Worm (Caenorhabditis elegans) whole organism, late embryonic: ENCODE results near the gene C33B4.2.

Experiments used
- C08G9.2 ChIP-seq: sonication (generic microtip); optimal IDR thresholded peaks from 2 replicates; lab custom pipeline; 2016; ENCODE audit warnings: mild to moderate bottlenecking, missing genetic modification characterization, moderate library complexity, missing compliant biosample characterization
- K02D7.2 ChIP-seq: sonication (generic microtip); optimal IDR thresholded peaks from 2 replicates; lab custom pipeline; 2017; ENCODE audit warnings: mild to moderate bottlenecking, missing genetic modification characterization, missing compliant biosample characterization
- K09A11.1 ChIP-seq: sonication (generic microtip); optimal IDR thresholded peaks from 2 replicates; lab custom pipeline; 2017; ENCODE audit warnings: antibody characterized with exemption, mild to moderate bottlenecking, missing genetic modification characterization, missing compliant biosample characterization; ENCODE audit not compliant: insufficient read depth
- T23F11.4 ChIP-seq: fragments of 200-800 bp; sonication (Bioruptor generic); optimal IDR thresholded peaks from 2 replicates; lab custom pipeline; 2018; ENCODE audit warnings: mild to moderate bottlenecking, missing genetic modification characterization, missing compliant biosample characterization
- Y22D7AL.16 ChIP-seq: sonication (generic microtip); optimal IDR thresholded peaks from 2 replicates; lab custom pipeline; 2016; ENCODE audit warnings: missing genetic modification characterization, missing compliant biosample characterization
- ama-1 ChIP-seq: fragments of 150-350 bp; optimal IDR thresholded peaks from 2 replicates; lab custom pipeline; 2014
- ceh-14 ChIP-seq: sonication (generic microtip); optimal IDR thresholded peaks from 2 replicates; lab custom pipeline; 2016; ENCODE audit warnings: missing genotype, missing genetic modification characterization, missing compliant biosample characterization
- ceh-18 ChIP-seq: sonication (generic microtip); optimal IDR thresholded peaks from 2 replicates; lab custom pipeline; 2016; ENCODE audit warnings: missing genetic modification characterization, missing compliant biosample characterization
- ceh-19 ChIP-seq: fragments of 200-800 bp; sonication (Bioruptor generic); optimal IDR thresholded peaks from 2 replicates; lab custom pipeline; 2018; ENCODE audit warnings: mild to moderate bottlenecking, missing genetic modification characterization, missing compliant biosample characterization
- ceh-2 ChIP-seq: sonication (generic microtip); optimal IDR thresholded peaks from 2 replicates; lab custom pipeline; 2016; ENCODE audit warnings: missing genotype, missing genetic modification characterization, missing compliant biosample characterization
- ceh-31 ChIP-seq: sonication (generic microtip); optimal IDR thresholded peaks from 2 replicates; lab custom pipeline; 2016; ENCODE audit warnings: missing genetic modification characterization, missing compliant biosample characterization
- ceh-34 ChIP-seq: sonication (generic microtip); optimal IDR thresholded peaks from 2 replicates; lab custom pipeline; 2016; ENCODE audit warnings: mild to moderate bottlenecking, missing genetic modification characterization, missing compliant biosample characterization
- ceh-48 ChIP-seq: sonication (generic microtip); optimal IDR thresholded peaks from 2 replicates; lab custom pipeline; 2016; ENCODE audit warnings: missing genetic modification characterization, inconsistent platforms, missing compliant biosample characterization
- che-1 ChIP-seq: sonication (generic microtip); optimal IDR thresholded peaks from 2 replicates; lab custom pipeline; 2016; ENCODE audit warnings: mild to moderate bottlenecking, missing genetic modification characterization, missing compliant biosample characterization
- dmd-4 ChIP-seq: sonication (generic microtip); optimal IDR thresholded peaks from 2 replicates; lab custom pipeline; 2016; ENCODE audit warnings: borderline replicate concordance, missing genetic modification characterization, missing compliant biosample characterization
- dve-1 ChIP-seq: sonication (generic microtip); optimal IDR thresholded peaks from 2 replicates; lab custom pipeline; 2017; ENCODE audit warnings: antibody characterized with exemption, mild to moderate bottlenecking, missing genetic modification characterization, missing compliant biosample characterization
- elt-2 ChIP-seq: sonication (generic microtip); optimal IDR thresholded peaks from 2 replicates; lab custom pipeline; 2016; ENCODE audit warnings: missing genetic modification reagents, missing genetic modification characterization, missing compliant biosample characterization
- elt-4 ChIP-seq: sonication (generic microtip); optimal IDR thresholded peaks from 2 replicates; lab custom pipeline; 2016; ENCODE audit warnings: missing genetic modification characterization, missing compliant biosample characterization
- ets-4 ChIP-seq: sonication (generic microtip); optimal IDR thresholded peaks from 2 replicates; lab custom pipeline; 2016; ENCODE audit warnings: missing genetic modification characterization, missing compliant biosample characterization
- eyg-1 ChIP-seq: sonication (generic microtip); optimal IDR thresholded peaks from 2 replicates; lab custom pipeline; 2016; ENCODE audit warnings: missing genotype, missing genetic modification characterization, missing compliant biosample characterization
- fkh-10 ChIP-seq: fragments of 150-350 bp; optimal IDR thresholded peaks from 2 replicates; lab custom pipeline; 2014; ENCODE audit warnings: missing biosample characterization, missing genetic modification reagents, missing genetic modification characterization
- fkh-6 ChIP-seq: sonication (generic microtip); optimal IDR thresholded peaks from 2 replicates; lab custom pipeline; 2016; ENCODE audit warnings: missing genetic modification characterization, missing compliant biosample characterization
- hlh-15 ChIP-seq: sonication (generic microtip); optimal IDR thresholded peaks from 2 replicates; lab custom pipeline; 2016; ENCODE audit warnings: missing genetic modification characterization, missing compliant biosample characterization
- hlh-6 ChIP-seq: sonication (generic microtip); optimal IDR thresholded peaks from 2 replicates; lab custom pipeline; 2016; ENCODE audit warnings: missing genotype, missing genetic modification characterization, missing compliant biosample characterization
- lim-6 ChIP-seq: sonication (generic microtip); optimal IDR thresholded peaks from 2 replicates; lab custom pipeline; 2016; ENCODE audit warnings: missing genetic modification characterization, missing compliant biosample characterization
- mec-3 ChIP-seq: sonication (generic microtip); optimal IDR thresholded peaks from 2 replicates; lab custom pipeline; 2016; ENCODE audit warnings: borderline replicate concordance, missing genetic modification characterization, missing compliant biosample characterization
- nhr-232 ChIP-seq: sonication (generic microtip); optimal IDR thresholded peaks from 2 replicates; lab custom pipeline; 2016; ENCODE audit warnings: missing genetic modification characterization, missing compliant biosample characterization
- pag-3 ChIP-seq: sonication (generic microtip); optimal IDR thresholded peaks from 2 replicates; lab custom pipeline; 2016; ENCODE audit warnings: missing compliant biosample characterization, missing genetic modification characterization, borderline replicate concordance
- pax-1 ChIP-seq: fragments of 150-350 bp; optimal IDR thresholded peaks from 2 replicates; lab custom pipeline; 2014; ENCODE audit warnings: missing biosample characterization, missing genetic modification characterization
- pha-2 ChIP-seq: sonication (generic microtip); optimal IDR thresholded peaks from 2 replicates; lab custom pipeline; 2017; ENCODE audit warnings: mild to moderate bottlenecking, missing genetic modification characterization, missing compliant biosample characterization
- pha-4 ChIP-seq: fragments of 150-350 bp; optimal IDR thresholded peaks from 2 replicates; lab custom pipeline; 2018; ENCODE audit warnings: missing biosample characterization, missing genetic modification reagents, missing genetic modification characterization
- pqm-1 ChIP-seq: sonication (generic microtip); optimal IDR thresholded peaks from 2 replicates; lab custom pipeline; 2016; ENCODE audit warnings: missing genetic modification characterization, missing compliant biosample characterization
- ref-2 ChIP-seq: sonication (generic microtip); optimal IDR thresholded peaks from 2 replicates; lab custom pipeline; 2016; ENCODE audit warnings: missing genetic modification characterization, missing compliant biosample characterization
- rnt-1 ChIP-seq: sonication (generic microtip); optimal IDR thresholded peaks from 2 replicates; lab custom pipeline; 2016; ENCODE audit warnings: missing genetic modification characterization, missing compliant biosample characterization
- sdc-2 ChIP-seq: sonication (generic microtip); optimal IDR thresholded peaks from 2 replicates; lab custom pipeline; 2016; ENCODE audit warnings: missing genotype, missing genetic modification characterization, missing compliant biosample characterization
- syd-9 ChIP-seq: sonication (generic microtip); optimal IDR thresholded peaks from 2 replicates; lab custom pipeline; 2016; ENCODE audit warnings: mild to moderate bottlenecking, missing genetic modification characterization, moderate library complexity, missing compliant biosample characterization
- ttx-3 ChIP-seq: sonication (generic microtip); optimal IDR thresholded peaks from 2 replicates; lab custom pipeline; 2016; ENCODE audit warnings: missing genetic modification reagents, missing genetic modification characterization, missing compliant biosample characterization
- unc-3 ChIP-seq, 2 experiments: fragments of 200-800 bp in 1 of 2; sonication (Bioruptor generic) in 1 of 2; sonication (generic microtip) in 1 of 2; conservative IDR thresholded peaks in 1 of 2; optimal IDR thresholded peaks in 1 of 2; 2 replicates each; pipeline versions ENCODE4 v1.3.6 to Lab custom; 2016 to 2022; ENCODE audit warnings: missing compliant biosample characterization in 2 of 2, missing genetic modification characterization in 2 of 2, missing genetic modification reagents in 1 of 2
- unc-42 ChIP-seq: sonication (generic microtip); optimal IDR thresholded peaks from 2 replicates; lab custom pipeline; 2016; ENCODE audit warnings: missing genotype, missing genetic modification characterization, missing compliant biosample characterization
- unc-55 ChIP-seq: sonication (generic microtip); optimal IDR thresholded peaks from 2 replicates; lab custom pipeline; 2017; ENCODE audit warnings: missing biosample characterization, missing genetic modification reagents, missing genetic modification characterization
- unc-86 ChIP-seq: sonication (generic microtip); optimal IDR thresholded peaks from 2 replicates; lab custom pipeline; 2016; ENCODE audit warnings: missing genetic modification characterization, missing compliant biosample characterization

Gene C33B4.2

DNA sequence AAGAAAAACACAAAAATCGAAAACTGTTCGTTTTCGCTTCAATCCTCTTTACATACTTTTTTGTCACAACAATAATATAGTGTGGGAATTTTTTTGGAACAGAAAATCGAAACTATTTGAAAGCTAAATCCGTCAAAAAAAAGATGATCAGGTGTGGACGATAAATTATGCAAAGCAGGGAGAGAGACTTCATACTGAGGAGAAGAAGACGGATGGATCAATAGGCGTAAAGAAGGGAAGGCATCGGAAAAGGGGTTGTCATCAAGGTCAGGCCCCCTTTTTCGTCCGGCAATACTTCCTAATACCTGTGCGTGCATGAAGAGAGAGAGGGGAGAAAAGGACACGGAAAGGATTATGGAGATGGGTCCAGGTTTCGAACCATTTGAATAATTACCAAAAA is 28.4 kb upstream of the C33B4.2 start:
- TF ChIP-seq ets-4 (tag; lab: Kevin White, UChicago) = no peak
- TF ChIP-seq pqm-1 (tag; lab: Kevin White, UChicago) = no peak
- TF ChIP-seq, all 69 proteins: peak for 0

DNA sequence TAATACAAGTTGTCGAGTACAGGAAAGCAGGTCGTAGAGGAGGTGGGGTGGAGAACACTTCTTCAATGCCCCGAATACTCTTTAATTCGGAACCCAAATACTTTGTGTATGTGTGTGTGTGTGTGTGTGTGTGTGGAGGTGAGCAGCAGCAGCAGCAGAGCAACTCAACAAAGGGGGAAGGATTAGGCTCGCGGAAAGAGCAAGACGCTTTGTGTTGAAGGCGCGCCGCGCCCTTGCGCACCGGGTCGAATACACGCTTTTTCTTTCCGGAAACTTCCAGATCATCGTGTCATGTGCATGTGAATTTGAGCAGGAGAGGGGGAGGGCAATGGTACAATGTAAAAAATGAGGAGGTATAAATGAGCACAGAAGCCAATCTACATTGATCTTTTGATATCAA is 26.8 kb upstream of the C33B4.2 start:
- TF ChIP-seq elt-2 (tag; lab: Kevin White, UChicago) (no peak), ceh-2 (no peak), ceh-48 (tag; lab: Kevin White, UChicago) (no peak), dve-1 (tag; lab: Kevin White, UChicago) (peak; percentile 14), ref-2 (tag; lab: Kevin White, UChicago) (peak; percentile 24), hlh-6 (tag; lab: Kevin White, UChicago) (no peak), hlh-15 (tag; lab: Kevin White, UChicago) (no peak), elt-4 (tag; lab: Kevin White, UChicago) (no peak), unc-86 (no peak), unc-3 (GFP tag; conservative IDR thresholded peaks at IDR 0.05; lab: Robert Waterston, UW) (no peak), unc-3 (tag; optimal IDR thresholded peaks at IDR 0.05; lab: Kevin White, UChicago) (no peak), nhr-232 (tag; lab: Kevin White, UChicago) (no peak), ets-4 (tag; lab: Kevin White, UChicago) (peak; percentile 64), ama-1 (lab: Kevin White, UChicago) (no peak), ttx-3 (no peak), ceh-31 (tag; lab: Kevin White, UChicago) (peak; percentile 22), syd-9 (tag; lab: Kevin White, UChicago) (no peak), sdc-2 (tag; lab: Kevin White, UChicago) (no peak), ceh-19 (GFP tag; lab: Kevin White, UChicago) (no peak), pha-4 (tag; lab: Kevin White, UChicago) (no peak), Y22D7AL.16 (tag; lab: Kevin White, UChicago) (no peak), K09A11.1 (tag; lab: Kevin White, UChicago) (no peak), pag-3 (no peak), pha-2 (no peak), fkh-10 (GFP tag; lab: Kevin White, UChicago) (no peak), dmd-4 (tag; lab: Kevin White, UChicago) (no peak), fkh-6 (tag; lab: Kevin White, UChicago) (peak; percentile 44), rnt-1 (tag; lab: Kevin White, UChicago) (no peak), K02D7.2 (tag; lab: Kevin White, UChicago) (no peak), unc-42 (tag; lab: Kevin White, UChicago) (no peak), ceh-18 (no peak)

DNA sequence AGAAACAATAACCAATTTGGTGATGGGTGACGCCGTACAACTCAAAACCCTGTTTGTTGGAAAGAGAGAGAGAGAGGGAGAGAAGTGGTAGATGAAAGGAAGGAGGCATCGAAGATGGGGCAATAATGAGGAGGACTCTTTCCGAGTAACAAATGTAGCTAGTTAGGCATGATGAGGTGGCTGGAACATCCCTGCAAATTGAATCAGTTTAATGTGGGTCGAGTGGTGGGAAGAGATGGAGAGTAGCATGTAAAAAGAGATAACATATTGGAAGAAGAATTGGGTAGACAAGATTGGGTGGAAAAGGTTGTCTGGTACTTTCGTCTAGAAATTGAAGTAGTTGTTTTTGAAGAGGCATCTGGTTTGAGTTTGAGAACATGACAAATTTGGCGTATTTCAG is 24.3 kb upstream of the C33B4.2 start:
- TF ChIP-seq ama-1 (lab: Kevin White, UChicago) (no peak), eyg-1 (tag; lab: Kevin White, UChicago) (no peak), unc-42 (tag; lab: Kevin White, UChicago) (peak; percentile 84), ceh-48 (tag; lab: Kevin White, UChicago) (no peak), C08G9.2 (tag; lab: Kevin White, UChicago) (peak; percentile 13), pqm-1 (tag; lab: Kevin White, UChicago) (no peak)

DNA sequence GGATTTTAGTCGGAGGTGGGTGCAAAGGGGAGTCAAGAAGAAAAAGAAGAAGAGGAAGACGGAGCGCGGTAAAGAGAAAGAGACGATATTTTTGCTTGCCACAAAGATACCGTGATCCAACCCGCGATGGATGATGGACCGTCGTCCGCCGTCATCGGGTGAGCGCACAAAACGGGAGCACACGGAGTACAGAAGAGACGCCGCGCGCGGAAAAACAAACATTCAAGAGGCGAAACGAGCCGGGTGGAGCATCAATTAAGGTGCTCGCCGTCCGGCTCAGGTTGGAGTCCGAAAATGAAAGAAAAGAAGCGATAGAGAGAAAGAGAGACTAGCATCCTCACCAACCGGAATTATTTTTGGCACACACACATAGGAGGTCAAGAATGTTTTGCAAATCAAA is 21.8 kb upstream of the C33B4.2 start:
- TF ChIP-seq unc-55 (GFP tag; lab: Kevin White, UChicago) = no peak
- no peak for TF ChIP-seq ceh-14
- no peak for TF ChIP-seq ref-2 (tag; lab: Kevin White, UChicago)
- TF ChIP-seq eyg-1 (tag; lab: Kevin White, UChicago) = peak; percentile 11
- TF ChIP-seq ceh-2 = peak; percentile 34
- TF ChIP-seq ets-4 (tag; lab: Kevin White, UChicago) = no peak
- TF ChIP-seq pax-1 (tag; lab: Kevin White, UChicago) = no peak
- TF ChIP-seq elt-4 (tag; lab: Kevin White, UChicago) = no peak
- TF ChIP-seq ceh-19 (GFP tag; lab: Kevin White, UChicago) = peak; percentile 16
- no peak for TF ChIP-seq dmd-4 (tag; lab: Kevin White, UChicago)
- no peak for TF ChIP-seq pha-4 (tag; lab: Kevin White, UChicago)
- no peak for TF ChIP-seq lim-6 (tag; lab: Kevin White, UChicago)
- no peak for TF ChIP-seq T23F11.4 (GFP tag; lab: Kevin White, UChicago)
- no peak for TF ChIP-seq nhr-232 (tag; lab: Kevin White, UChicago)
- TF ChIP-seq ama-1 (lab: Kevin White, UChicago) = no peak
- TF ChIP-seq ceh-34 (tag; lab: Kevin White, UChicago) = peak; percentile 52
- no peak for TF ChIP-seq C08G9.2 (tag; lab: Kevin White, UChicago)
- TF ChIP-seq mec-3 (tag; lab: Kevin White, UChicago) = no peak
- no peak for TF ChIP-seq che-1 (tag; lab: Kevin White, UChicago)
- TF ChIP-seq elt-2 (tag; lab: Kevin White, UChicago) = no peak
- TF ChIP-seq, all 69 proteins: peak for 4
